Fruit fly (Drosophila melanogaster) whole organism, pupa: ENCODE data around the gene Mf.

Experiments used
- CG10348 ChIP-seq: fragments of 200-800 bp; sonication (Bioruptor generic); IDR thresholded peaks from 2 replicates; pipeline ENCODE4 v1.3.6; 2022; ENCODE audit warnings: missing biosample characterization, missing genetic modification characterization
- CG12605 ChIP-seq: fragments of 200-800 bp; sonication (Bioruptor generic); IDR thresholded peaks from 2 replicates; pipeline ENCODE4 v1.3.6; 2022; ENCODE audit warnings: missing biosample characterization, missing genetic modification characterization
- CG13204 ChIP-seq: fragments of 200-800 bp; sonication (Bioruptor generic); optimal IDR thresholded peaks from 2 replicates; lab custom pipeline; 2018; ENCODE audit warnings: missing biosample characterization, mild to moderate bottlenecking, missing genetic modification characterization, moderate library complexity
- CG15710 ChIP-seq: fragments of 200-800 bp; sonication (Bioruptor generic); optimal IDR thresholded peaks from 2 replicates; lab custom pipeline; 2018; ENCODE audit warnings: missing biosample characterization, mild to moderate bottlenecking, missing genetic modification characterization, moderate library complexity
- CG17806 ChIP-seq: fragments of 200-800 bp; sonication (Bioruptor generic); optimal IDR thresholded peaks from 2 replicates; lab custom pipeline; 2018; ENCODE audit warnings: missing biosample characterization, mild to moderate bottlenecking, missing genetic modification characterization, moderate library complexity
- CG32121 ChIP-seq: fragments of 200-800 bp; sonication (Bioruptor generic); IDR thresholded peaks from 2 replicates; pipeline ENCODE4 v1.3.6; 2022; ENCODE audit warnings: missing biosample characterization, missing genetic modification characterization
- CG34367 ChIP-seq: fragments of 200-800 bp; sonication (Bioruptor generic); optimal IDR thresholded peaks from 2 replicates; lab custom pipeline; 2018; ENCODE audit warnings: missing biosample characterization, mild to moderate bottlenecking, missing genetic modification characterization
- CG8301 ChIP-seq: fragments of 200-800 bp; sonication (Bioruptor generic); optimal IDR thresholded peaks from 2 replicates; lab custom pipeline; 2018; ENCODE audit warnings: missing biosample characterization, mild to moderate bottlenecking, missing genetic modification characterization
- CG9948 ChIP-seq: fragments of 200-800 bp; sonication (Bioruptor generic); optimal IDR thresholded peaks from 2 replicates; lab custom pipeline; 2018; ENCODE audit warnings: missing biosample characterization, mild to moderate bottlenecking, missing genetic modification characterization, moderate library complexity
- D1 ChIP-seq: fragments of 200-800 bp; sonication (Bioruptor generic); optimal IDR thresholded peaks from 2 replicates; lab custom pipeline; 2018; ENCODE audit warnings: missing biosample characterization, mild to moderate bottlenecking, missing genetic modification characterization, moderate library complexity
- EcR ChIP-seq: fragments of 200-800 bp; sonication (Bioruptor generic); optimal IDR thresholded peaks from 3 replicates; lab custom pipeline; 2019; ENCODE audit warnings: missing biosample characterization, missing genetic modification characterization, mild to moderate bottlenecking, moderate library complexity, missing genetic modification reagents
- Ets98B ChIP-seq: fragments of 200-800 bp; sonication (Bioruptor generic); IDR thresholded peaks from 2 replicates; pipeline ENCODE4 v1.3.6; 2022; ENCODE audit warnings: missing biosample characterization, missing genetic modification characterization
- Pif1A ChIP-seq: fragments of 200-800 bp; sonication (Bioruptor generic); optimal IDR thresholded peaks from 3 replicates; lab custom pipeline; 2016; ENCODE audit warnings: missing biosample characterization, missing genetic modification characterization
- Pif1B ChIP-seq: fragments of 200-800 bp; sonication (Bioruptor generic); optimal IDR thresholded peaks from 3 replicates; lab custom pipeline; 2016; ENCODE audit warnings: missing biosample characterization, missing genetic modification characterization
- Snoo ChIP-seq: fragments of 200-800 bp; sonication (Bioruptor generic); optimal IDR thresholded peaks from 3 replicates; lab custom pipeline; 2017; ENCODE audit warnings: missing biosample characterization, mild to moderate bottlenecking, missing genetic modification characterization, inconsistent platforms
- fd96Ca ChIP-seq: fragments of 200-800 bp; sonication (Bioruptor generic); IDR thresholded peaks from 3 replicates; pipeline ENCODE4 v1.3.6; 2022; ENCODE audit warnings: missing biosample characterization, missing genetic modification characterization
- gl ChIP-seq: fragments of 200-800 bp; sonication (Bioruptor generic); optimal IDR thresholded peaks from 2 replicates; lab custom pipeline; 2018; ENCODE audit warnings: missing biosample characterization, mild to moderate bottlenecking, missing genetic modification characterization
- rn ChIP-seq: fragments of 200-800 bp; sonication (Bioruptor generic); IDR thresholded peaks from 2 replicates; pipeline ENCODE4 v1.3.6; 2022; ENCODE audit warnings: missing biosample characterization, missing genetic modification characterization

Mf gene

dm6 chr3R:15123036-15123715 is 58.1 kb downstream of the Mf start:
- TF ChIP-seq Snoo (tag; lab: Kevin White, UChicago) (no peak), fd96Ca (GFP tag; lab: Robert Waterston, UW) (no peak), CG32121 (GFP tag; lab: Robert Waterston, UW) (no peak), Pif1B (GFP tag; lab: Kevin White, UChicago) (no peak), CG8301 (tag; lab: Kevin White, UChicago) (no peak), Pif1A (no peak), CG17806 (tag; lab: Kevin White, UChicago) (no peak), CG9948 (no peak), CG12605 (GFP tag; lab: Robert Waterston, UW) (no peak), CG15710 (tag; lab: Kevin White, UChicago) (no peak), rn (GFP tag; lab: Robert Waterston, UW) (no peak)

dm6 chr3R:15121599-15122394 is 59.5 kb downstream of the Mf start:
- TF ChIP-seq CG32121 (GFP tag; lab: Robert Waterston, UW) (no peak), gl (tag; lab: Kevin White, UChicago) (no peak), CG34367 (tag; lab: Kevin White, UChicago) (no peak), Ets98B (GFP tag; lab: Robert Waterston, UW) (no peak), EcR (no peak), D1 (tag; lab: Kevin White, UChicago) (no peak), Pif1B (GFP tag; lab: Kevin White, UChicago) (no peak), CG10348 (GFP tag; lab: Robert Waterston, UW) (no peak), CG17806 (tag; lab: Kevin White, UChicago) (no peak), CG8301 (tag; lab: Kevin White, UChicago) (no peak), Pif1A (no peak), fd96Ca (GFP tag; lab: Robert Waterston, UW) (no peak), CG13204 (GFP tag; lab: Kevin White, UChicago) (no peak)
- TF ChIP-seq, all 21 proteins: peak for 0
